Worm (Caenorhabditis elegans): ENCODE measurements around the gene F49E11.7.
A peak's percentile ranks its signal among the peaks of the same experiment; 100 is the strongest.

The F49E11.7 gene

ce11 chrIV:13089671-13090242 lies 37.1 kb downstream of the F49E11.7 start (continued):
- TF ChIP-seq K12H6.12 (tag; optimal IDR thresholded peaks at IDR 0.05), result no peak
- TF ChIP-seq egrh-3 (GFP tag; IDR thresholded peaks at IDR 0.05), result peak; percentile 85
- TF ChIP-seq Y53F4B.3 (GFP tag; IDR thresholded peaks at IDR 0.05), result no peak
- no peak for TF ChIP-seq unc-130 (GFP tag; optimal IDR thresholded peaks at IDR 0.05)

DNA sequence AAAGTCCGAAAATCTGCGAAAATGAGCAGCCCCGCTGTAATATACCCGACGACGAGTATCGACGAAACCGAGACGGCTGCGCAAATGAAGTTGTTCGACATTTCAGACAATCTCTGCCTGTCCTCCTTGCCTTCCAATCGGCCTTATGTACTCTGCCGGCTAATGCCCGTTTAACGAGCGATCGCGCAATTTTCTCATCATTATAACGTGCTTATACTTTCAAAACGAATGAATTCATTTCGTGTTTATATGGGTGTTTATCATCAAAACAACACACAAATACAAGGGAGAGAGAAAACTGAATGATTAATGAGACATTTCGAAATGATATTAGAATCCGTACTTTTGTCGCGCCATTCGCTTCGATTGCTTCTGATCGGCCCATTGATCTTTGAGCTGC lies 38.3 kb downstream of the F49E11.7 start, which contains the start of gene col-132:
Gene col-132 (minus strand): TSS at position 101 of the 400 bp plus-strand sequence.
- TF ChIP-seq lin-40 (tag; optimal IDR thresholded peaks at IDR 0.05) (no peak), mel-28 (tag; optimal IDR thresholded peaks at IDR 0.05; ENCODE audit: borderline replicate concordance) (no peak), attf-3 (GFP tag; conservative IDR thresholded peaks at IDR 0.05) (no peak), him-1 (tag; optimal IDR thresholded peaks at IDR 0.05) (no peak), D2030.7 (GFP tag; IDR thresholded peaks at IDR 0.05) (no peak), aptf-3 (GFP tag; IDR thresholded peaks at IDR 0.05) (no peak), ztf-25 (GFP tag; IDR thresholded peaks at IDR 0.05) (no peak), ztf-22 (GFP tag; optimal IDR thresholded peaks at IDR 0.05) (no peak), madf-10 (tag; optimal IDR thresholded peaks at IDR 0.05) (no peak), mcd-1 (GFP tag; IDR thresholded peaks at IDR 0.05) (no peak), sdz-38 (tag; optimal IDR thresholded peaks at IDR 0.05) (no peak), Y56A3A.18 (GFP tag; IDR thresholded peaks at IDR 0.05) (no peak), C17E4.6 (GFP tag; IDR thresholded peaks at IDR 0.05) (no peak), efl-1 (GFP tag; optimal IDR thresholded peaks at IDR 0.05) (no peak), F57C9.4 (tag; optimal IDR thresholded peaks at IDR 0.05) (no peak), hlh-12 (tag; optimal IDR thresholded peaks at IDR 0.05) (no peak), K11D2.4 (GFP tag; IDR thresholded peaks at IDR 0.05) (no peak), F10E7.11 (tag; optimal IDR thresholded peaks at IDR 0.05) (no peak), ceh-100 (GFP tag; IDR thresholded peaks at IDR 0.05) (no peak)

DNA sequence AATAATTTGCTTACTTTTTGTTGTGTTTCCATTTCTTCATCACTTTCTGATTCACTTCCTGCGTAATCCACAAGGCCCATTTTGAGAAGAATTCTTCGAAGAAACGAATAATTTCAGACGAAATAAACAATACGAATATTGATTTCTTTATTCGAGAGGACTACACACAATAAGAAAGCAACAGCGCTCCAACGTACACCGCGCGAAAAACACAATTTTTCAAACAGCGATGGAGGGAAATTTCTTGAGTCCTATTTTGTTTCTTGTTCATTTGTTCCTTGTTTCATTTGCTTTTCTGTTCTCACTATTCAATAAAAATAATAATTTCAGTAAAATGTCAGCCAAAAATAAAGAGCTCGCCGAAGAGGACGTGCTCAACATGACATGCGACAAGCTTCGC lies 41.0 kb downstream of the F49E11.7 start, which contains the start of the genes prcc-1 and C39E9.12:
Gene prcc-1 (minus strand): TSS at position 119 of the 400 bp plus-strand sequence.
Gene C39E9.12 (plus strand): TSS at position 331 of the 400 bp plus-strand sequence.
- TF ChIP-seq lin-54 (GFP tag; optimal IDR thresholded peaks at IDR 0.05) (peak; percentile 82), hmg-1.2 (GFP tag; IDR thresholded peaks at IDR 0.05) (peak; percentile 53; the same call in 1 of the 2 replicates), lsl-1 (GFP tag; optimal IDR thresholded peaks at IDR 0.05) (peak; percentile 74), dox-1 (GFP tag; IDR thresholded peaks at IDR 0.05) (peak; percentile 71), dpl-1 (GFP tag; optimal IDR thresholded peaks at IDR 0.05) (peak; percentile 91), pbrm-1 (GFP tag; IDR thresholded peaks at IDR 0.05) (peak; percentile 29; the same call in 1 of the 2 replicates), ceh-100 (GFP tag; IDR thresholded peaks at IDR 0.05) (peak; percentile 54; the same call in 1 of the 2 replicates), snpc-4 (GFP tag; optimal IDR thresholded peaks at IDR 0.05) (no peak), snpc-4 (tag; optimal IDR thresholded peaks at IDR 0.05) (peak in 2 of 4 experiments; percentile 1 to 67), nhr-27 (tag; optimal IDR thresholded peaks at IDR 0.05) (no peak), madf-8 (GFP tag; conservative IDR thresholded peaks at IDR 0.05) (peak; percentile 84), B0336.3 (GFP tag; IDR thresholded peaks at IDR 0.05) (0 out of 2 replicates have a peak, but pooled peaks have one; percentile 21), xnd-1 (tag; optimal IDR thresholded peaks at IDR 0.05) (peak; percentile 80), Y53G8AR.9 (GFP tag; conservative IDR thresholded peaks at IDR 0.05) (0 out of 2 replicates have a peak, but pooled peaks have one; percentile 13), hmg-20 (GFP tag; IDR thresholded peaks at IDR 0.05) (no peak), F23B12.7 (tag; optimal IDR thresholded peaks at IDR 0.05; ENCODE audit: insufficient read depth) (peak; percentile 61), C06A6.2 (GFP tag; conservative IDR thresholded peaks at IDR 0.05) (no peak), nfyb-1 (GFP tag; IDR thresholded peaks at IDR 0.05) (no peak), lin-35 (GFP tag; optimal IDR thresholded peaks at IDR 0.05) (peak in 2 of 3 experiments; percentile 1 to 86), F52B5.7 (tag; optimal IDR thresholded peaks at IDR 0.05) (no peak), Y79H2A.3 (GFP tag; conservative IDR thresholded peaks at IDR 0.05) (no peak), attf-5 (GFP tag; optimal IDR thresholded peaks at IDR 0.05) (peak; percentile 44), ztf-26 (tag; optimal IDR thresholded peaks at IDR 0.05) (no peak), attf-3 (GFP tag; conservative IDR thresholded peaks at IDR 0.05) (peak; percentile 49; the same call in 1 of the 2 replicates), rcor-1 (GFP tag; IDR thresholded peaks at IDR 0.05) (peak; percentile 23; the same call in 1 of the 2 replicates), unc-130 (GFP tag; optimal IDR thresholded peaks at IDR 0.05) (peak; percentile 69)

All from whole organism, young adult.